Fruit fly (Drosophila melanogaster) whole organism, embryonic: Measurements from ENCODE around the gene Rbm13.
A peak's percentile ranks its signal among the peaks of the same experiment; 100 is the strongest.

Source experiments
- Abd-B ChIP-seq: fragments of 200-800 bp; sonication (Bioruptor generic); optimal IDR thresholded peaks from 2 replicates; lab custom pipeline; 2018; ENCODE audit warnings: missing biosample characterization, mild to moderate bottlenecking, missing genetic modification characterization, moderate library complexity
- BEAF-32 ChIP-seq: fragments of 200-800 bp; sonication (Bioruptor generic); optimal IDR thresholded peaks from 3 replicates; lab custom pipeline; 2017; ENCODE audit warnings: missing biosample characterization, missing genetic modification characterization, mild to moderate bottlenecking, moderate library complexity, missing genetic modification reagents
- CG1024 ChIP-seq: fragments of 200-800 bp; sonication (Bioruptor generic); IDR thresholded peaks from 2 replicates; pipeline ENCODE4 v1.3.6; 2022; ENCODE audit warnings: missing biosample characterization, missing genetic modification characterization
- CG11723 ChIP-seq: fragments of 200-800 bp; sonication (Bioruptor generic); optimal IDR thresholded peaks from 2 replicates; lab custom pipeline; 2017; ENCODE audit warnings: missing biosample characterization, mild to moderate bottlenecking, missing genetic modification characterization
- CG12104 ChIP-seq: fragments of 200-800 bp; sonication (Bioruptor generic); optimal IDR thresholded peaks from 3 replicates; lab custom pipeline; 2016; ENCODE audit warnings: missing biosample characterization, missing genetic modification characterization
- CG14014 ChIP-seq: fragments of 200-800 bp; sonication (Bioruptor generic); IDR thresholded peaks from 2 replicates; pipeline ENCODE4 v1.3.6; 2022; ENCODE audit warnings: missing biosample characterization, missing genetic modification characterization
- CG15073 ChIP-seq: fragments of 200-800 bp; sonication (Bioruptor generic); optimal IDR thresholded peaks from 2 replicates; lab custom pipeline; 2016; ENCODE audit warnings: missing biosample characterization, missing genetic modification characterization
- CG1529 ChIP-seq: fragments of 200-800 bp; sonication (Bioruptor generic); optimal IDR thresholded peaks from 3 replicates; lab custom pipeline; 2018; ENCODE audit warnings: missing biosample characterization, missing genetic modification characterization
- CG16813 ChIP-seq: fragments of 200-800 bp; sonication (Bioruptor generic); IDR thresholded peaks from 3 replicates; pipeline ENCODE4 v1.3.6; 2022; ENCODE audit warnings: missing biosample characterization, missing genetic modification characterization; ENCODE audit not compliant: partially characterized antibody
- CG17186 ChIP-seq: fragments of 200-800 bp; sonication (Bioruptor generic); optimal IDR thresholded peaks from 3 replicates; lab custom pipeline; 2017; ENCODE audit warnings: missing biosample characterization, missing genetic modification reagents, missing genetic modification characterization
- CG17829 ChIP-seq: fragments of 200-800 bp; optimal IDR thresholded peaks from 2 replicates; lab custom pipeline; 2019; ENCODE audit warnings: missing biosample characterization, mild to moderate bottlenecking, missing genetic modification characterization, moderate library complexity
- CG1832 ChIP-seq: fragments of 200-800 bp; sonication (Bioruptor generic); optimal IDR thresholded peaks from 2 replicates; lab custom pipeline; 2017; ENCODE audit warnings: missing biosample characterization, mild to moderate bottlenecking, missing genetic modification characterization, inconsistent platforms
- CG18476 ChIP-seq: fragments of 200-800 bp; sonication (Bioruptor generic); optimal IDR thresholded peaks from 2 replicates; lab custom pipeline; 2016; ENCODE audit warnings: missing biosample characterization, mild to moderate bottlenecking, missing genetic modification characterization
- CG2678 ChIP-seq: fragments of 200-800 bp; sonication (Bioruptor generic); optimal IDR thresholded peaks from 3 replicates; lab custom pipeline; 2019; ENCODE audit warnings: missing biosample characterization, mild to moderate bottlenecking, missing genetic modification characterization, moderate library complexity
- CG31224 ChIP-seq: fragments of 200-800 bp; sonication (Bioruptor generic); IDR thresholded peaks from 2 replicates; pipeline ENCODE4 v1.3.6; 2022; ENCODE audit warnings: missing biosample characterization, missing genetic modification characterization
- CG31365 ChIP-seq: fragments of 200-800 bp; sonication (Bioruptor generic); optimal IDR thresholded peaks from 2 replicates; lab custom pipeline; 2018; ENCODE audit warnings: missing biosample characterization, mild to moderate bottlenecking, missing genetic modification characterization
- CG3163 ChIP-seq: fragments of 200-800 bp; sonication (Bioruptor generic); optimal IDR thresholded peaks from 3 replicates; lab custom pipeline; 2016; ENCODE audit warnings: missing biosample characterization, missing genetic modification characterization
- CG34422 ChIP-seq: fragments of 200-800 bp; sonication (Bioruptor generic); IDR thresholded peaks from 3 replicates; pipeline ENCODE4 v1.3.6; 2022; ENCODE audit warnings: missing biosample characterization, missing genetic modification characterization
- CG4328 ChIP-seq: fragments of 200-800 bp; sonication (Bioruptor generic); optimal IDR thresholded peaks from 3 replicates; lab custom pipeline; 2017; ENCODE audit warnings: missing biosample characterization, missing genetic modification reagents, missing genetic modification characterization
- CG4820 ChIP-seq: fragments of 200-800 bp; sonication (Bioruptor generic); optimal IDR thresholded peaks from 3 replicates; lab custom pipeline; 2016; ENCODE audit warnings: missing biosample characterization, missing genetic modification characterization
- CG6654 ChIP-seq: fragments of 200-800 bp; sonication (Bioruptor generic); optimal IDR thresholded peaks from 2 replicates; lab custom pipeline; 2017; ENCODE audit warnings: missing biosample characterization, mild to moderate bottlenecking, missing genetic modification characterization
- CG6689 ChIP-seq: fragments of 200-800 bp; sonication (Bioruptor generic); IDR thresholded peaks from 2 replicates; pipeline ENCODE4 v1.3.6; 2022; ENCODE audit warnings: missing biosample characterization, missing genetic modification characterization
- CG6765 ChIP-seq: fragments of 200-800 bp; sonication (Bioruptor generic); optimal IDR thresholded peaks from 3 replicates; lab custom pipeline; 2017; ENCODE audit warnings: missing biosample characterization, mild to moderate bottlenecking, missing genetic modification characterization
- CG7745 ChIP-seq: fragments of 200-800 bp; sonication (Bioruptor generic); optimal IDR thresholded peaks from 2 replicates; lab custom pipeline; 2018; ENCODE audit warnings: missing biosample characterization, mild to moderate bottlenecking, missing genetic modification characterization, moderate library complexity
- CG7786 ChIP-seq: fragments of 200-800 bp; sonication (Bioruptor generic); optimal IDR thresholded peaks from 2 replicates; lab custom pipeline; 2016; ENCODE audit warnings: missing biosample characterization, missing genetic modification characterization
- CG8944 ChIP-seq: fragments of 200-800 bp; sonication (Bioruptor generic); optimal IDR thresholded peaks from 3 replicates; lab custom pipeline; 2016; ENCODE audit warnings: missing biosample characterization, missing genetic modification characterization
- Drgx ChIP-seq: fragments of 200-800 bp; sonication (Bioruptor generic); IDR thresholded peaks from 2 replicates; pipeline ENCODE4 v1.3.6; 2022; ENCODE audit warnings: missing biosample characterization, missing genetic modification characterization
- H15 ChIP-seq: fragments of 200-800 bp; sonication (Bioruptor generic); IDR thresholded peaks from 3 replicates; pipeline ENCODE4 v1.3.6; 2022; ENCODE audit warnings: missing biosample characterization, missing genetic modification characterization
- Hand ChIP-seq: fragments of 200-800 bp; sonication (Bioruptor generic); optimal IDR thresholded peaks from 2 replicates; lab custom pipeline; 2017; ENCODE audit warnings: mild to moderate bottlenecking, missing biosample characterization, missing genetic modification reagents, missing genetic modification characterization
- Hr3 ChIP-seq: fragments of 200-800 bp; sonication (Bioruptor generic); optimal IDR thresholded peaks from 3 replicates; lab custom pipeline; 2016; ENCODE audit warnings: missing biosample characterization, missing genetic modification characterization
- Lhr ChIP-seq: fragments of 200-800 bp; sonication (Bioruptor generic); optimal IDR thresholded peaks from 3 replicates; lab custom pipeline; 2017; ENCODE audit warnings: mild to moderate bottlenecking, missing biosample characterization, missing genetic modification reagents, missing genetic modification characterization
- Opbp ChIP-seq: fragments of 200-800 bp; sonication (Bioruptor generic); IDR thresholded peaks from 3 replicates; pipeline ENCODE4 v1.3.6; 2022; ENCODE audit warnings: missing biosample characterization, missing genetic modification characterization; ENCODE audit not compliant: partially characterized antibody
- Ravus ChIP-seq: fragments of 200-800 bp; sonication (Bioruptor generic); IDR thresholded peaks from 2 replicates; pipeline ENCODE4 v1.3.6; 2022; ENCODE audit warnings: missing biosample characterization, missing genetic modification characterization
- Taf1 ChIP-seq: fragments of 200-800 bp; sonication (Bioruptor generic); IDR thresholded peaks from 2 replicates; pipeline ENCODE4 v1.3.6; 2022; ENCODE audit warnings: missing biosample characterization, missing genetic modification characterization
- Xrp1 ChIP-seq: fragments of 200-800 bp; sonication (Bioruptor generic); IDR thresholded peaks from 2 replicates; pipeline ENCODE4 v1.3.6; 2022; ENCODE audit warnings: missing biosample characterization, missing genetic modification characterization
- az2 ChIP-seq: fragments of 200-800 bp; sonication (Bioruptor generic); optimal IDR thresholded peaks from 3 replicates; lab custom pipeline; 2016; ENCODE audit warnings: missing biosample characterization, missing genetic modification characterization
- cato ChIP-seq: fragments of 200-800 bp; sonication (Bioruptor generic); optimal IDR thresholded peaks from 2 replicates; lab custom pipeline; 2016; ENCODE audit warnings: missing biosample characterization, missing genetic modification characterization, borderline replicate concordance
- chn ChIP-seq: fragments of 200-800 bp; sonication (Bioruptor generic); optimal IDR thresholded peaks from 2 replicates; lab custom pipeline; 2016; ENCODE audit warnings: missing biosample characterization, missing genetic modification characterization
- cwo ChIP-seq: fragments of 200-800 bp; sonication (Bioruptor generic); optimal IDR thresholded peaks from 3 replicates; lab custom pipeline; 2017; ENCODE audit warnings: missing biosample characterization, missing genetic modification characterization, mild to moderate bottlenecking, moderate library complexity, missing genetic modification reagents
- danr ChIP-seq: fragments of 200-800 bp; sonication (Bioruptor generic); IDR thresholded peaks from 2 replicates; pipeline ENCODE4 v1.3.6; 2022; ENCODE audit warnings: missing biosample characterization, missing genetic modification characterization
- dpn ChIP-seq, 2 experiments: fragments of 200-800 bp; sonication (Bioruptor generic); optimal IDR thresholded peaks; 3 replicates each; lab custom pipeline; 2016; ENCODE audit warnings: missing biosample characterization in 2 of 2, missing genetic modification characterization in 2 of 2
- mld ChIP-seq: fragments of 200-800 bp; sonication (Bioruptor generic); IDR thresholded peaks from 3 replicates; pipeline ENCODE4 v1.3.6; 2022; ENCODE audit warnings: missing biosample characterization, missing genetic modification characterization; ENCODE audit not compliant: partially characterized antibody
- nerfin-1 ChIP-seq: fragments of 200-800 bp; sonication (Bioruptor generic); optimal IDR thresholded peaks from 3 replicates; lab custom pipeline; 2019; ENCODE audit warnings: missing biosample characterization, mild to moderate bottlenecking, missing genetic modification characterization, moderate library complexity
- otp ChIP-seq: fragments of 200-800 bp; sonication (Bioruptor generic); IDR thresholded peaks from 3 replicates; pipeline ENCODE4, ENCODE4 v1.3.6; 2022; ENCODE audit warnings: missing biosample characterization, missing genetic modification characterization
- pb ChIP-seq: fragments of 200-800 bp; sonication (Bioruptor generic); optimal IDR thresholded peaks from 3 replicates; lab custom pipeline; 2016; ENCODE audit warnings: missing biosample characterization, missing genetic modification characterization
- prd ChIP-seq, 3 experiments: fragments of >200 bp in 2 of 3; fragments of 200-800 bp in 1 of 3; sonication (Bioruptor generic) in 1 of 3; optimal IDR thresholded peaks in 2 of 3; IDR thresholded peaks in 1 of 3; 2 replicates in 2 of 3; 3 replicates in 1 of 3; pipeline versions ENCODE4 v1.3.6 to Lab custom; 2017 to 2022; ENCODE audit warnings: missing biosample characterization in 1 of 3, missing genetic modification characterization in 1 of 3
- sc ChIP-seq, 3 experiments: fragments of >200 bp in 2 of 3; fragments of 200-800 bp in 1 of 3; sonication (Bioruptor generic) in 1 of 3; optimal IDR thresholded peaks; 2 replicates in 2 of 3; 3 replicates in 1 of 3; lab custom pipeline; 2017; ENCODE audit warnings: mild to moderate bottlenecking in 1 of 3, missing biosample characterization in 1 of 3, missing genetic modification characterization in 1 of 3, missing genetic modification reagents in 1 of 3
- sens-2 ChIP-seq: fragments of 200-800 bp; sonication (Bioruptor generic); IDR thresholded peaks from 2 replicates; pipeline ENCODE4 v1.3.6; 2022; ENCODE audit warnings: missing biosample characterization, missing genetic modification characterization
- tgo ChIP-seq: fragments of 200-800 bp; sonication (Bioruptor generic); IDR thresholded peaks from 3 replicates; pipeline ENCODE4 v1.3.6; 2022; ENCODE audit warnings: missing biosample characterization, missing genetic modification characterization
- vnd ChIP-seq: fragments of 200-800 bp; sonication (Bioruptor generic); IDR thresholded peaks from 3 replicates; pipeline ENCODE4 v1.3.6; 2022; ENCODE audit warnings: missing biosample characterization, missing genetic modification characterization; ENCODE audit not compliant: partially characterized antibody

Rbm13 gene

dm6 chrX:8883954-8884353, 17.5 kb upstream of the Rbm13 start (continued):
- TF ChIP-seq CG7786 (no peak), Hr3 (no peak), mld (GFP tag; lab: Robert Waterston, UW) (no peak), Taf1 (GFP tag; lab: Robert Waterston, UW) (peak; percentile 18; the same call in 1 of the 2 replicates), prd (optimal IDR thresholded peaks at IDR 0.05; lab: Kevin White, UChicago) (no peak), prd (GFP tag; IDR thresholded peaks at IDR 0.05; lab: Robert Waterston, UW) (peak; percentile 26; the same call in 1 of the 3 replicates), pb (GFP tag; lab: Kevin White, UChicago) (no peak), CG3163 (GFP tag; lab: Kevin White, UChicago) (no peak), CG4820 (GFP tag; lab: Kevin White, UChicago) (no peak), Lhr (no peak), CG2678 (tag; lab: Kevin White, UChicago) (no peak), CG16813 (GFP tag; lab: Robert Waterston, UW) (no peak), dpn (GFP tag; optimal IDR thresholded peaks at IDR 0.05; lab: Kevin White, UChicago) (peak in 1 of 2 experiments; percentile 6), CG14014 (peak; percentile 48; the same call in 1 of the 2 replicates), CG31365 (tag; lab: Kevin White, UChicago) (no peak), Ravus (GFP tag; lab: Robert Waterston, UW) (no peak), sens-2 (GFP tag; lab: Robert Waterston, UW) (no peak), CG17186 (GFP tag; lab: Kevin White, UChicago) (no peak), CG6654 (GFP tag; lab: Kevin White, UChicago) (no peak), nerfin-1 (tag; lab: Kevin White, UChicago) (no peak), Opbp (no peak), sc (optimal IDR thresholded peaks at IDR 0.05; lab: Kevin White, UChicago) (no peak), sc (GFP tag; optimal IDR thresholded peaks at IDR 0.05; lab: Kevin White, UChicago) (no peak), CG1024 (GFP tag; lab: Robert Waterston, UW) (no peak), otp (GFP tag; lab: Robert Waterston, UW) (0 out of 3 replicates have a peak, but pooled peaks have one; percentile 44), CG6689 (GFP tag; lab: Robert Waterston, UW) (no peak), CG1529 (GFP tag; lab: Kevin White, UChicago) (no peak), H15 (GFP tag; lab: Robert Waterston, UW) (no peak), cwo (GFP tag; lab: Kevin White, UChicago) (peak; percentile 31), CG7745 (tag; lab: Kevin White, UChicago) (no peak), chn (no peak), CG31224 (0 out of 2 replicates have a peak, but pooled peaks have one; percentile 12), Hand (GFP tag; lab: Kevin White, UChicago) (no peak), CG17829 (tag; lab: Kevin White, UChicago) (no peak), tgo (GFP tag; lab: Robert Waterston, UW) (no peak), CG34422 (GFP tag; lab: Robert Waterston, UW) (no peak), CG1832 (GFP tag; lab: Kevin White, UChicago) (no peak), Drgx (GFP tag; lab: Robert Waterston, UW) (no peak), az2 (GFP tag; lab: Kevin White, UChicago) (no peak), CG15073 (GFP tag; lab: Kevin White, UChicago) (no peak), CG11723 (GFP tag; lab: Kevin White, UChicago) (no peak), CG12104 (GFP tag; lab: Kevin White, UChicago) (no peak), Xrp1 (GFP tag; lab: Robert Waterston, UW) (0 out of 2 replicates have a peak, but pooled peaks have one; percentile 11), CG6765 (GFP tag; lab: Kevin White, UChicago) (no peak), Abd-B (GFP tag; lab: Kevin White, UChicago) (no peak), danr (GFP tag; lab: Robert Waterston, UW) (no peak), CG8944 (GFP tag; lab: Kevin White, UChicago) (peak; percentile 17), BEAF-32 (GFP tag; lab: Kevin White, UChicago) (no peak), CG18476 (GFP tag; lab: Kevin White, UChicago) (no peak), CG4328 (GFP tag; lab: Kevin White, UChicago) (no peak), vnd (no peak), cato (GFP tag; lab: Kevin White, UChicago) (no peak)
